Fruit fly (Drosophila melanogaster): ENCODE results near the gene VhaAC39-1.

VhaAC39-1 gene

dm6 chrX:3845340-3846161, 35.0 kb upstream of the VhaAC39-1 start (continued):
- TF ChIP-seq fd85E (GFP tag; optimal IDR thresholded peaks at IDR 0.05): peak; percentile 27
- TF ChIP-seq Sox102F (GFP tag; optimal IDR thresholded peaks at IDR 0.05): peak; percentile 49
- peak; percentile 48 for TF ChIP-seq CG6854 (GFP tag; optimal IDR thresholded peaks at IDR 0.05)
- no peak for TF ChIP-seq Ets96B (tag; optimal IDR thresholded peaks at IDR 0.05)
- peak; percentile 12 for TF ChIP-seq Eip75B (GFP tag; optimal IDR thresholded peaks at IDR 0.05)
- TF ChIP-seq Met (GFP tag; optimal IDR thresholded peaks at IDR 0.05): no peak
- TF ChIP-seq CG10631 (GFP tag; optimal IDR thresholded peaks at IDR 0.05): no peak
- TF ChIP-seq CG9139 (GFP tag; optimal IDR thresholded peaks at IDR 0.05): peak; percentile 8
- no peak for TF ChIP-seq svp (GFP tag)
- no peak for TF ChIP-seq topi (GFP tag; optimal IDR thresholded peaks at IDR 0.05)
- no peak for TF ChIP-seq CG8632 (GFP tag; optimal IDR thresholded peaks at IDR 0.05)
- no peak for TF ChIP-seq Gug (GFP tag; IDR thresholded peaks at IDR 0.05)
- no peak for TF ChIP-seq Hr4 (GFP tag; optimal IDR thresholded peaks at IDR 0.05)
- no peak for TF ChIP-seq Hr38 (GFP tag; optimal IDR thresholded peaks at IDR 0.05)
- TF ChIP-seq CG3919 (GFP tag; optimal IDR thresholded peaks at IDR 0.05): peak; percentile 53
- no peak for TF ChIP-seq cyc (GFP tag; optimal IDR thresholded peaks at IDR 0.05)
- peak; percentile 50; the same call in 2 of the 3 replicates for TF ChIP-seq CG8119 (GFP tag; IDR thresholded peaks at IDR 0.05)
- TF ChIP-seq achi (GFP tag; optimal IDR thresholded peaks at IDR 0.05): peak; percentile 22
- no peak for TF ChIP-seq salr (GFP tag; optimal IDR thresholded peaks at IDR 0.05)
- peak; percentile 49 for TF ChIP-seq CG6276 (GFP tag; optimal IDR thresholded peaks at IDR 0.05)
- TF ChIP-seq Blimp-1 (GFP tag; optimal IDR thresholded peaks at IDR 0.05): no peak
- no peak for TF ChIP-seq Sox15 (GFP tag; optimal IDR thresholded peaks at IDR 0.05)
- TF ChIP-seq Smox (GFP tag; optimal IDR thresholded peaks at IDR 0.05): no peak

- TF ChIP-seq CG10669 (GFP tag; optimal IDR thresholded peaks at IDR 0.05) (no peak), fd85E (GFP tag; optimal IDR thresholded peaks at IDR 0.05) (no peak), ss (GFP tag; optimal IDR thresholded peaks at IDR 0.05) (peak in 1 of 2 experiments; percentile 58), CG15336 (GFP tag; IDR thresholded peaks at IDR 0.05) (0 out of 2 replicates have a peak, but pooled peaks have one; percentile 24), OdsH (GFP tag; optimal IDR thresholded peaks at IDR 0.05) (no peak), CG32006 (GFP tag; optimal IDR thresholded peaks at IDR 0.05) (peak; percentile 10), eg (GFP tag; IDR thresholded peaks at IDR 0.05) (peak; percentile 45; the same call in 1 of the 3 replicates), CG3919 (GFP tag; optimal IDR thresholded peaks at IDR 0.05) (no peak), CG6163 (GFP tag; IDR thresholded peaks at IDR 0.05) (peak; percentile 15; the same call in 1 of the 3 replicates), Eip78C (GFP tag) (peak; percentile 65), CG8319 (GFP tag; optimal IDR thresholded peaks at IDR 0.05) (no peak)
Measured at dm6 chrX:3846393-3846792, 34.2 kb upstream of the VhaAC39-1 start.

dm6 chrX:3849419-3850028, 31.0 kb upstream of the VhaAC39-1 start:
- TF ChIP-seq Blimp-1 (GFP tag; optimal IDR thresholded peaks at IDR 0.05) (peak; percentile 94), Eip93F (GFP tag; optimal IDR thresholded peaks at IDR 0.05) (no peak), OdsH (GFP tag; optimal IDR thresholded peaks at IDR 0.05) (no peak), Met (GFP tag; optimal IDR thresholded peaks at IDR 0.05) (no peak), Eip78C (GFP tag) (peak; percentile 30), CG34406 (GFP tag; optimal IDR thresholded peaks at IDR 0.05) (no peak), CG6854 (GFP tag; optimal IDR thresholded peaks at IDR 0.05) (peak; percentile 26), Hr38 (GFP tag; optimal IDR thresholded peaks at IDR 0.05) (no peak), eg (GFP tag; IDR thresholded peaks at IDR 0.05) (no peak), esn (GFP tag; optimal IDR thresholded peaks at IDR 0.05) (no peak), Hr4 (GFP tag; optimal IDR thresholded peaks at IDR 0.05) (no peak), CG6276 (GFP tag; optimal IDR thresholded peaks at IDR 0.05) (no peak), CG4318 (GFP tag; optimal IDR thresholded peaks at IDR 0.05) (no peak), acj6 (GFP tag; optimal IDR thresholded peaks at IDR 0.05) (no peak), achi (GFP tag; optimal IDR thresholded peaks at IDR 0.05) (no peak), CG15336 (GFP tag; IDR thresholded peaks at IDR 0.05) (no peak), CG1621 (tag; optimal IDR thresholded peaks at IDR 0.05) (no peak), svp (GFP tag) (no peak), spab (GFP tag; optimal IDR thresholded peaks at IDR 0.05) (no peak)

Data from whole organism, prepupa.